Worm (Caenorhabditis elegans) whole organism, L4/young adult: ENCODE results near the gene ins-35.

Experiments used
- W03F9.2 ChIP-seq: fragments of 150-350 bp; optimal IDR thresholded peaks from 2 replicates; lab custom pipeline; 2014; ENCODE audit warnings: missing biosample characterization, missing genetic modification characterization
- dao-5 ChIP-seq: sonication (generic microtip); optimal IDR thresholded peaks from 2 replicates; lab custom pipeline; 2016; ENCODE audit warnings: missing genotype, missing genetic modification characterization, moderate library complexity, missing compliant biosample characterization
- him-1 ChIP-seq: sonication (generic microtip); optimal IDR thresholded peaks from 2 replicates; lab custom pipeline; 2016; ENCODE audit warnings: missing genotype, missing genetic modification reagents, missing genetic modification characterization, missing compliant biosample characterization

Gene ins-35

ce11 chrV:20416790-20417189 lies 41.5 kb downstream of the ins-35 start:
- TF ChIP-seq dao-5 (tag; lab: Kevin White, UChicago) (no peak), him-1 (tag; lab: Kevin White, UChicago) (no peak), W03F9.2 (tag; lab: Kevin White, UChicago) (no peak)

- TF ChIP-seq W03F9.2 (tag; lab: Kevin White, UChicago) (no peak), him-1 (tag; lab: Kevin White, UChicago) (no peak), dao-5 (tag; lab: Kevin White, UChicago) (no peak)
Observed at ce11 chrV:20417809-20418208, 42.5 kb downstream of the ins-35 start.

ce11 chrV:20418768-20419167 lies 43.4 kb downstream of the ins-35 start:
- TF ChIP-seq dao-5 (tag; lab: Kevin White, UChicago) (no peak), W03F9.2 (tag; lab: Kevin White, UChicago) (no peak), him-1 (tag; lab: Kevin White, UChicago) (no peak)

- TF ChIP-seq him-1 (tag; lab: Kevin White, UChicago) (no peak), W03F9.2 (tag; lab: Kevin White, UChicago) (no peak), dao-5 (tag; lab: Kevin White, UChicago) (no peak)
Observed at ce11 chrV:20419643-20420042, 44.3 kb downstream of the ins-35 start.

- TF ChIP-seq dao-5 (tag; lab: Kevin White, UChicago): no peak
- no peak for TF ChIP-seq him-1 (tag; lab: Kevin White, UChicago)
- TF ChIP-seq W03F9.2 (tag; lab: Kevin White, UChicago): no peak
Observed at ce11 chrV:20422738-20423137, 47.4 kb downstream of the ins-35 start.

ce11 chrV:20423428-20423827 lies 48.1 kb downstream of the ins-35 start:
- TF ChIP-seq dao-5 (tag; lab: Kevin White, UChicago): no peak
- TF ChIP-seq him-1 (tag; lab: Kevin White, UChicago): no peak
- TF ChIP-seq W03F9.2 (tag; lab: Kevin White, UChicago): no peak

- TF ChIP-seq W03F9.2 (tag; lab: Kevin White, UChicago) (peak; percentile 37), dao-5 (tag; lab: Kevin White, UChicago) (no peak)
Observed at ce11 chrV:20424229-20425182, 49.2 kb downstream of the ins-35 start.

ce11 chrV:20425183-20425400 lies 49.8 kb downstream of the ins-35 start, which contains the start of the genes fce-2 and F48F5.8:
Gene fce-2, plus strand, starts transcription at chrV:20425301.
Gene F48F5.8, plus strand, starts transcription at chrV:20425342.
- TF ChIP-seq dao-5 (tag; lab: Kevin White, UChicago) (no peak), him-1 (tag; lab: Kevin White, UChicago) (no peak), W03F9.2 (tag; lab: Kevin White, UChicago) (no peak)
